Worm (Caenorhabditis elegans): ENCODE measurements around the gene T28C12.1.

The T28C12.1 gene

DNA sequence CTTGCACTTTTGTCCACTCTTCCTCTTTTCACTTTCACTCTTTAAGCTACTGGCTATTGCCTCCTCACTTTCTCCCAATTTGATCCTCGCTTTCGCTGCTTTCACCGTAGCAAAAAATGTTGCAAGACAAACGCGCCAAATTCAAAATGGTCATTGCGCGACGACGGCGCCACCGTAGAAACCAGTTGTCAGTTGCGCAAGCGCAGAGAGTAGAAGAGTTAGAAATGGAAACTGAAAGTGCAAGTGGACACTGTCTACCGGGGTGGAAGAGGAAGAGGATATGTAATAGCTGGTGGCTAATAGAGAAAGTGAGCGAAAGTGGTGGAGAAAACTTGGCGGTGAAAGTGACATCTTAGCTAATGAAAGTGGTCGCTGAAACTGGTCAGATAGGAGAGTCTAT lies 19.4 kb downstream of the T28C12.1 start:
- no peak for TF ChIP-seq dao-5 (tag; optimal IDR thresholded peaks at IDR 0.05)
- no peak for TF ChIP-seq W03F9.2 (tag; optimal IDR thresholded peaks at IDR 0.05)
- TF ChIP-seq him-1 (tag; optimal IDR thresholded peaks at IDR 0.05), result no peak

DNA sequence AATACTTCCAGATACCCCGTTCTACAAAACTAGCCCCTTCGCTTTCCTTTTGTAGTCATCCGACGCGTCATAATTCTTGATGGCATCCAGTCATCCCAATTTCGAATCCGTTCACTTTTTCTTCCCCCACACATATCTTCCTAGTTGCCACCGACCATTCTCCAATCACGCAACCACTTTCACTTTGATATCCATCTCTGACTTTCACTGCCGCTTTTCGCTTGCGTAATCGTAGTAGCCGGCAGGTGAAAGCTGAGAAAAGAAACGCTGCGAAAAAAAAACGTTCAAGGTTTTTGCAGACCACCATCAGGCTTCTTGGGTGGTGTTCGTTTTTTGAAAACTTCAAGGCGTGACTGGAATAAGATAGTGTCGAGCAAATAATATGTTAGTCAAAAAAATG lies 20.6 kb downstream of the T28C12.1 start:
- TF ChIP-seq W03F9.2 (tag; optimal IDR thresholded peaks at IDR 0.05), result no peak
- TF ChIP-seq dao-5 (tag; optimal IDR thresholded peaks at IDR 0.05), result no peak
- TF ChIP-seq him-1 (tag; optimal IDR thresholded peaks at IDR 0.05), result no peak

- TF ChIP-seq him-1 (tag; optimal IDR thresholded peaks at IDR 0.05) (no peak), dao-5 (tag; optimal IDR thresholded peaks at IDR 0.05) (no peak), W03F9.2 (tag; optimal IDR thresholded peaks at IDR 0.05) (no peak)
These were observed 21.6 kb downstream of the T28C12.1 start for ce11 chrV:6353182-6353780.

DNA sequence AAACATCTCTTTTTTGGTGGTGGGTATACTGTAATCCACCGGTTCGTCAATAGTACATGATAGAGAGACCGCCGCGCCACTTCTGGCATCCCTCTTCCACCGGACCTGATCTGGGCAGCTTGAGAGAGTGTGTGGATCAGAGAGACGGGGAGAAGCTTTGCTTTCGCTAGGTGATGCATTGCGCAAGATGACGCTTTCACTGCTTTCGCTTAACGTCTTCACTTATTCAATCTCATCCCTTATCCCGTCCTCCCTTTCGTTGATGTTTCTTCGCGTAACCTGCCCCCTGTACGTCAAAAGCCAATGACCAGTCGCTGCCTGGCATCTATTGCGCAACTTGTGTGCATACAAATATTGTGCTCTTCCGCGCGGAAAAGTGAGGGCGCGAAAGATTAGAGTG lies 22.5 kb downstream of the T28C12.1 start:
- TF ChIP-seq him-1 (tag; optimal IDR thresholded peaks at IDR 0.05), result no peak
- TF ChIP-seq W03F9.2 (tag; optimal IDR thresholded peaks at IDR 0.05), result no peak
- TF ChIP-seq dao-5 (tag; optimal IDR thresholded peaks at IDR 0.05), result no peak

ce11 chrV:6354786-6355185 lies 23.1 kb downstream of the T28C12.1 start:
- TF ChIP-seq dao-5 (tag; optimal IDR thresholded peaks at IDR 0.05) (no peak), W03F9.2 (tag; optimal IDR thresholded peaks at IDR 0.05) (no peak), him-1 (tag; optimal IDR thresholded peaks at IDR 0.05) (no peak)

DNA sequence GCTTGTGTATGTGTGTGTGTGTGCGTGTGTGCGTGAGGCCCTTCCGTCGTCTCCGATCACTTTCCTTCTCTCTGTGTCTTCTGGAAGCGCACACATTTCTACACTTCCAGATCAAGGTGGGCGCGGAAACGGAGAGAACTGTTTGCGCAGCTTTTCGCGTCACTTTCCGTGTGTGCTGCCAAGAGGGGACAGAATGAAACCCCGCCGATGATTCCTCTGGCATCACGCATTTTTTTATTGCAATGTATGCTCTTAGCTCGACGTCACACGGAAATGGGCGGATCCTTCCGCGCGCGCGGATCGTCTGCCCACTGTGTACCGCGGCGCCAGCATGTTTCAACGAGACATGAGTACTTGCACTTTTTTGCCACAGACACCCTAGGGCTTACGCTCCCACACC lies 23.7 kb downstream of the T28C12.1 start:
- TF ChIP-seq dao-5 (tag; optimal IDR thresholded peaks at IDR 0.05) (no peak), W03F9.2 (tag; optimal IDR thresholded peaks at IDR 0.05) (no peak), him-1 (tag; optimal IDR thresholded peaks at IDR 0.05) (no peak)

DNA sequence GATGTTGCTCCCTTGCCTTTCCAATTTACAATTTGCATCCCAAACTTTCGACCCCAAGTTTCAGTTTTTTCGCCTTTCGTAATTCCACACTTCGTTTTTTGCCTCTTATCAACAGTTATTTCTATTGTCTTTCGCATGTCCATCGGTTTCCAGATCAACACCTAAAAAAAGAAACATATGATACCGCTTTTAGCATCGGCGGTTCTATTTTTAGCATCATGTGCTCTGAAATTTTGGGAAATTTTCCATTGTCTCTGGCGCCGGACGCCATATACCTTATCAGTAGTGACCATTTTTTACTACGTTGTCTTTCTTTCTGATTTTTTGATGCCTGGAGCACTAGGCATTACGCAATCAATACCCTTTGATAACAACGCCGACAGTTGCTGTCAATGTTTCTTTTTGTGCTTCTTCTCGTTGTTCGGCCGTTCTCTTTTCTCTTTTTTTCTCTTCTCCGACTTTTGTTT lies 24.3 kb downstream of the T28C12.1 start, which contains the start of gene bcl-11:
TSS of gene bcl-11 (plus strand) at position 51 of the 467 bp plus-strand sequence.
- TF ChIP-seq dao-5 (tag; optimal IDR thresholded peaks at IDR 0.05) (no peak), him-1 (tag; optimal IDR thresholded peaks at IDR 0.05) (no peak), W03F9.2 (tag; optimal IDR thresholded peaks at IDR 0.05) (no peak)

DNA sequence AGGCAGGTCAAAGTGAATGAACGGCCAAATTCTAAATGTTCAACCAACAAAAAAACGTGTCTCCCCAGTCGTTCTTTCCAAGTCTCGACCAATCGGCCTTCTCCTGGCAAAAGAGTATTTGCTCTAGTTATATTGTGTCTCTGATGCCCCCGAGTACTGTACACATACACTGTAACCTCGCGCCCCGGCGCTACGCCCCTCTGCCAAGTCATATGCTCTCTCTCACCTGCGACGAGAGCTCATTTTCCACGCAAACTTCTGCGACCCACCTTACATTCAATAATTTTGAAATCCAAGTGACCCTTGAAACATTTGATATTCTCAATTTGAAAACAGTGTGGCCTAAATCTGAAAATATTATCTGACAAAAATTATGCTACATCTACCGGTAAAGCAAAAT lies 25.5 kb downstream of the T28C12.1 start:
- TF ChIP-seq him-1 (tag; optimal IDR thresholded peaks at IDR 0.05) (no peak), W03F9.2 (tag; optimal IDR thresholded peaks at IDR 0.05) (no peak), dao-5 (tag; optimal IDR thresholded peaks at IDR 0.05) (no peak)

- TF ChIP-seq W03F9.2 (tag; optimal IDR thresholded peaks at IDR 0.05) (no peak), dao-5 (tag; optimal IDR thresholded peaks at IDR 0.05) (no peak), him-1 (tag; optimal IDR thresholded peaks at IDR 0.05) (no peak)
These were observed 27.0 kb downstream of the T28C12.1 start for ce11 chrV:6358709-6359108.

DNA sequence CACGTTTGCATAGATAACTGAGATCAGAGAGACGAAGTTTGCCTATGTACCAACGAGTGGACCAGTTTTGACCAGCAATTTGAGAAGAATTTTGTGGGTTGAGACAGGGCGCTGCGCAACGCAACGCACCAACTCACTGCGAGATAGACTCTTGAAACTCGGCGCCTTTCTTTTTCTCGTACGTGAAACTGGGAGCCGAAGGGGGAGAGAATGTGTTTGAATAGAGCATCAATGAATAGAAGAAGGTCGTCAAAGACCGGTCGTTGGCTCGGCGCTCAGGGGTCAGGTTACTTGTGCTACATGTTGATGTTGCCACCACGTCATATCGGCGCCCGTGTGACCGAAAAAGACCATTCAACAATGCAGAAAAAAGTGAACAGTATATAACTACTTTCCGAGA lies 27.8 kb downstream of the T28C12.1 start:
- TF ChIP-seq dao-5 (tag; optimal IDR thresholded peaks at IDR 0.05), result no peak
- TF ChIP-seq W03F9.2 (tag; optimal IDR thresholded peaks at IDR 0.05), result no peak

DNA sequence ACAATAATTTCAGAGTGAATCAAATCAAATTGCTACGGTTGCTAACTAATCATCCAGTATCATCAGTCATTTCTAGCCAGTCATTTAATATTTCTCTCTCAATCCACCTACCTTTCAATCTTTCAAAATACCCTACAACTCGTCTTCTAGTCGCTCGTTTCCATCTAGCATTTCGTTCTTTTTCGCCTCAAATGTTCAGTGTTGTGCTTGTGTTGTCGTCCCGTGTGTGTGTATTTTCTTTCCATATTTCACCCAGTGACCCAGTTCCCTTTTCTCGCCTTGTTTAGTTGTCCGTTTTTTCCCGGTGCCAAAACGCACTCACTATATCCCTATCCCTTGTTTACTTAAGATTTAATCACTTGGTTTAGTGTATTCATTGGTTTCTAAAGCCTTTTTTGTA lies 30.0 kb downstream of the T28C12.1 start:
- TF ChIP-seq him-1 (tag; optimal IDR thresholded peaks at IDR 0.05) (no peak), dao-5 (tag; optimal IDR thresholded peaks at IDR 0.05) (no peak), W03F9.2 (tag; optimal IDR thresholded peaks at IDR 0.05) (no peak)

DNA sequence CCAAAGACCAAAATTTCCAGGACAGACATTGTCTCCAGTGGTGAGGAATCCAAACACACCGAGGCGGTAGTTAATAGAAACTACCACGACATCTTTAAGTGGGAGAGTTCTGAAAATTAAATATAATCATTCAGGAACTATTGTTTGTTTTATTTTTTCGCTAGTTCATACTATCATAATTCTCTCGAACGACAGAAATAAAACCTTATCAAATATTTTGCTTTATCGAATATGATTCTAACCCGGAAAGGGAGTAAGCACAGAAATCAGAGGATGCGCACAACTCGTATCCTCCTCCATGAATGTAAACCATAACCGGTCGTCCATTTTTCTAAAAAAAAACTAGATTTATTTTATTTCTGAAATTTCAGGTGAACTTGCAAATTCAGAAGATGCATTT lies 33.1 kb downstream of the T28C12.1 start:
- no peak for TF ChIP-seq him-1 (tag; optimal IDR thresholded peaks at IDR 0.05)
- TF ChIP-seq dao-5 (tag; optimal IDR thresholded peaks at IDR 0.05), result no peak
- no peak for TF ChIP-seq W03F9.2 (tag; optimal IDR thresholded peaks at IDR 0.05)

- TF ChIP-seq W03F9.2 (tag; optimal IDR thresholded peaks at IDR 0.05) (no peak), dao-5 (tag; optimal IDR thresholded peaks at IDR 0.05) (no peak), him-1 (tag; optimal IDR thresholded peaks at IDR 0.05) (no peak)
These were observed 33.9 kb downstream of the T28C12.1 start, which contains the start of gene cest-33 for ce11 chrV:6365597-6365996. TSS of gene cest-33 (minus strand) at chrV:6365671.

ce11 chrV:6368494-6368893 lies 36.8 kb downstream of the T28C12.1 start:
- no peak for TF ChIP-seq W03F9.2 (tag; optimal IDR thresholded peaks at IDR 0.05)
- no peak for TF ChIP-seq dao-5 (tag; optimal IDR thresholded peaks at IDR 0.05)
- no peak for TF ChIP-seq him-1 (tag; optimal IDR thresholded peaks at IDR 0.05)

DNA sequence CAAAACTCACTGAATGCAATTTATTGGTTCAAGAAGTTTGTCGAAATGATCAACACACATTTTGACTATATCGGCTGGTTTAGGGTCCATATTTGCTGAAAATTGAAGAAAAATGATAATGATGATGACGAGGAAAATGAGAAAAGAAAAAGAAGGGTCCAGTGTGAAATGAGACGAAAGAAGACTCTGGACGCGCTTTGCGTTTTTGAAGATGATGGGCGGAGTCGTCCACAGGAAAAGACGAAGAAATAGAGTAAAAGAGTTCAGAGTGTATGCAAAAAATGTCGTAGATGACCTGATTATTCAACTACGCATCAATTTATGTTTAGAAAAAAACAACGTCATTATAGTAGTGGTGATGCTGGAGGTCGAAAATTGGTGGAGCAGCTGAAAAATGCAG lies 43.1 kb downstream of the T28C12.1 start, which contains the start of gene F13H6.5:
TSS of gene F13H6.5 (minus strand) at position 101 of the 400 bp plus-strand sequence.
- TF ChIP-seq W03F9.2 (tag; optimal IDR thresholded peaks at IDR 0.05) (no peak), him-1 (tag; optimal IDR thresholded peaks at IDR 0.05) (no peak), dao-5 (tag; optimal IDR thresholded peaks at IDR 0.05) (no peak)

All from whole organism, L4/young adult.